Worm (Caenorhabditis elegans) whole organism, L2 larva: ENCODE results near the gene srsx-5.

ENCODE experiments used
- C34F6.9 ChIP-seq: fragments of 150-350 bp; optimal IDR thresholded peaks from 2 replicates; lab custom pipeline; 2014; ENCODE audit warnings: missing biosample characterization, missing genetic modification characterization
- lin-11 ChIP-seq: fragments of 150-350 bp; sonication (generic microtip); optimal IDR thresholded peaks from 2 replicates; lab custom pipeline; 2014; ENCODE audit warnings: missing biosample characterization, missing genetic modification characterization, inconsistent platforms, mixed read lengths
- lin-39 ChIP-seq: fragments of 150-350 bp; optimal IDR thresholded peaks from 2 replicates; lab custom pipeline; 2014; ENCODE audit warnings: missing biosample characterization, missing genetic modification reagents, missing genetic modification characterization
- lsy-2 ChIP-seq, 2 experiments: fragments of 150-350 bp in 1 of 2; sonication (generic microtip) in 1 of 2; optimal IDR thresholded peaks; 2 replicates each; lab custom pipeline; 2014 to 2017; ENCODE audit warnings: missing biosample characterization in 2 of 2, missing genetic modification characterization in 2 of 2
- skn-1 ChIP-seq: sonication (generic microtip); optimal IDR thresholded peaks from 2 replicates; lab custom pipeline; 2017; ENCODE audit warnings: missing biosample characterization, missing genetic modification characterization

ce11 chrV:7940299-7940698 is 11.5 kb downstream of the srsx-5 start, which contains the start of gene srt-53:
- TF ChIP-seq lin-39 (tag; lab: Kevin White, UChicago) (no peak), skn-1 (tag; lab: Kevin White, UChicago) (no peak), C34F6.9 (no peak), lsy-2 (tag; optimal IDR thresholded peaks at IDR 0.05; lab: Kevin White, UChicago) (no peak), lin-11 (tag; lab: Kevin White, UChicago) (no peak)
